Worm (Caenorhabditis elegans): ENCODE measurements around the gene srw-91.

srw-91 gene

ce11 chrV:1666904-1667303 lies 13.8 kb downstream of the srw-91 start, which contains the start of gene K04F1.8:
Gene K04F1.8, plus strand, starts transcription at chrV:1667204.
- TF ChIP-seq unc-62 (GFP tag; optimal IDR thresholded peaks at IDR 0.05) = no peak

DNA sequence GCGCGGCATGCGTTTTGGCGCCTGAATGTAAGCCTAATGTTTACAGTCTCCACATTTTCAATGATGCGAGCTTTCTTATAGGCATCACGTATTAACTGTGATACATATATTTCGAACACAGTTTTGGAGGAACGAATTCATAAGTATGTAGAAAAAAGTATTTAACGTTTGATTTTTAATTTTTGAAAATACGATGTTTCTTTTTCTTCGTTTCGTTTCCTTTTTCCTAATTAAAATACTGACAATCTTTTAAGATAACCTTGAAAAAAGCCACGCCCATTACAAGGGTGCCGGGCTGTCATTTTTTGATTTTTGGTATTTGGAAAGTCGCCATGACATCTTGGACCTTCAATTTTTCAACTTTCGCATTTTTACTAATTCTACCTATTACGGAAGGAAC lies 15.7 kb downstream of the srw-91 start, which contains the start of gene K04F1.9:
Gene K04F1.9, plus strand, starts transcription at position 301 of the 400 bp plus-strand sequence.
- no peak for TF ChIP-seq unc-62 (GFP tag; optimal IDR thresholded peaks at IDR 0.05)

- TF ChIP-seq unc-62 (GFP tag; optimal IDR thresholded peaks at IDR 0.05) = no peak
Measured at ce11 chrV:1662270-1662669, 18.4 kb downstream of the srw-91 start, which contains the start of gene irld-40. Gene irld-40, plus strand, starts transcription at chrV:1662570.

ce11 chrV:1654845-1655244 lies 25.8 kb downstream of the srw-91 start, which contains the start of gene irld-11:
Gene irld-11, plus strand, starts transcription at chrV:1655145.
- no peak for TF ChIP-seq unc-62 (GFP tag; optimal IDR thresholded peaks at IDR 0.05)

ce11 chrV:1651045-1651444 lies 29.6 kb downstream of the srw-91 start, which contains the start of gene irld-44:
Gene irld-44, plus strand, starts transcription at chrV:1651345.
- TF ChIP-seq unc-62 (GFP tag; optimal IDR thresholded peaks at IDR 0.05) = no peak

DNA sequence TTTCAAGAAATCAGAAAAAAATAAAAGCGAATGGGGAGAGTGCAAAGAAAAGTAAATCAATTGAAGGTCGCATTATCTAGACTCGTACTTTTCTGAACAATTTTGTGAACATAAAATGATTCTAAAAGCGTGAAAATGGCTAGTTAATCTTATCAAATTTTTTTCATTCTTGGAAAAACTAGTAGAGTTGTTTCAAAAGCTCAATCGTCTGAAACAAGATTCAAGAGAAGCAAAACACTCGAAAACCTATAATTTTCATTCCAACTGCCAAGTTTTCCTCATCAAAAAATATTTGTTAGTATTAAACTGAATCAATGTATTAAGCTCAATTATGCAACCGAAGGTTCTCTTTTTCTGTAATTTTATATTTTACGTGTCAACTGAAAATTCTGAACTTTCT lies 32.7 kb downstream of the srw-91 start, which contains the start of gene irld-45:
Gene irld-45, plus strand, starts transcription at position 301 of the 400 bp plus-strand sequence.
- TF ChIP-seq unc-62 (GFP tag; optimal IDR thresholded peaks at IDR 0.05) = no peak

DNA sequence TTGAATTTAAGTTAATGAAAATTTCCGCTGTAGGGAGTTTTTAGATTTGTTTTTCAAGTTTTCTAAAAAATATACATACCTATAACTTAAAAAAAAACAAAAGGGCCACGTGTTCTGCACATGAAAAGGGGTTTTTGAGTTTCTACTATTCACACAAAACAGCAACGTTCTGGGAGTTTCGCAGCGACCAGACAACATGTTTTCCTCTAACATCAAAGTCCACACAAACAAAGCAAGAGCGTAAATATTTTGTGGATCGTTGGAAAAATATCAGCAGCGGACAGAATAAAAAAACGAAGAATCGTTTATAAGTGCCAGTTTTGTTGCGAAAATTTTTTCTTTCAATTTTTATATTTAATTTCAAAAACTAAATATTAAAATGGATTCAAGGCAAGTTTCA lies 36.8 kb downstream of the srw-91 start, which contains the start of gene alh-2:
Gene alh-2, plus strand, starts transcription at position 284 of the 400 bp plus-strand sequence.
- TF ChIP-seq unc-62 (GFP tag; optimal IDR thresholded peaks at IDR 0.05) = no peak

- TF ChIP-seq unc-62 (GFP tag; optimal IDR thresholded peaks at IDR 0.05) = no peak
Measured at ce11 chrV:1642768-1643167, 37.9 kb downstream of the srw-91 start.

DNA sequence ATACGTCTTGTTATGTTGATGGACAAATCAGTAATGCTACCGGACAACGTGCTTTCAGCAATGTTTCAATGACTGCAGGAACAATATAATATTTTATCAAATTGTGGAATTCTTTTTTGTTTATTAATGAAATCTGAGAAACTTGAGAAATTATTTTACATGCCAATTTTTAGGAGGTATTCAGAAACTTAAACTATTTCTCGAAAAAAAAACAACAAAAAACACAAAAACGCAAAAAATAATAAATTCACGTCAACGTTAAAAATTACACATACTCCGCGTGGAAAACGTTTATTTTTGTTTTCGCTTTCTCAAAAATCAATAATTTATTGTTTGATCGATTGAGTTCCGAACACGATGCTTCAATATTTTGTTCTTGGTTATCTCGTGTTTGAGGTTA lies 38.5 kb downstream of the srw-91 start, which contains the start of gene Y46H3D.1:
Gene Y46H3D.1, plus strand, starts transcription at position 301 of the 400 bp plus-strand sequence.
- no peak for TF ChIP-seq unc-62 (GFP tag; optimal IDR thresholded peaks at IDR 0.05)

ce11 chrV:1640008-1640407 lies 40.7 kb downstream of the srw-91 start, which contains the start of gene str-221:
Gene str-221, plus strand, starts transcription at chrV:1640308.
- no peak for TF ChIP-seq unc-62 (GFP tag; optimal IDR thresholded peaks at IDR 0.05)

DNA sequence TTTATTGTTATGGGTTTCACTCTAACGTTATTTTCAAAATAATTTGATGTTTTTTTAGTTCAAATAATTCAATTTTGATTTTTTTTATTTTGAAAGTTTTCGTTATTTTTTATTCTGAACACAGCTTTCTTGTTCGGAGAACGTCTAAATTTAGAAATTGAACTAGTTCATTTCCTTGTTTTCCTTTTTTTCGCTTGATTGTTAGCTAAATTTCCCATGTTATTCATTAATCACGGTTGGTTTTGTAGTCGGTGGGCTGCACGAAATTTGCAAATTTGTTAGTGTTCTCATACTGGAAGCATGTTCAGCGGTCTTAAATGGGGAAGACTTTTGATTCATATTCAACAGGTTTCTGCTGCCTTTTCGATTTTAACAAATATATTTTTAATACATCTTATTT lies 44.8 kb downstream of the srw-91 start, which contains the start of gene str-222:
Gene str-222, plus strand, starts transcription at position 301 of the 400 bp plus-strand sequence.
- no peak for TF ChIP-seq unc-62 (GFP tag; optimal IDR thresholded peaks at IDR 0.05)

- TF ChIP-seq unc-62 (GFP tag; optimal IDR thresholded peaks at IDR 0.05) = no peak
Measured at ce11 chrV:1631717-1632116, 49.0 kb downstream of the srw-91 start, which contains the start of gene irld-17. Gene irld-17, plus strand, starts transcription at chrV:1632017.

DNA sequence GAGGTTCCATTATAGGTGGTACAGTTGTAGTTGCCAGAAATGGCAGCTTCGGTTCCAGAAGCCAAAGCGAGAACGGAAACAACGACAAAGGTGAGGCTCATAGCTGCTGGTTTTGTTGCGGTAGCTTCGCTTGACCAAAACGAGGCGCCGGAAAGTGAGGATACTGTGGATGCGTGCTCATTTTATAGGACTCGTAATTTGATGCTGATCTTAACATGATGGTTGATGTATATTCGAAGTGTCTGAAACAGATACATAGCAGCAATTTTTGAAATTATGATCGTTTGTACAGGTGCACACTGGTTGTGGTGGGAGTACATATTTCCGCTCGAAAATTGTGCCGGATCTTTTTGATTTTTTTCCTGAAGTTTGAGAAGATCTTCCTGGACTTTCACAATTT lies 49.5 kb downstream of the srw-91 start, which contains the start of gene Y46H3D.8:
Gene Y46H3D.8, minus strand, starts transcription at position 101 of the 400 bp plus-strand sequence.
- TF ChIP-seq unc-62 (GFP tag; optimal IDR thresholded peaks at IDR 0.05) = no peak

DNA sequence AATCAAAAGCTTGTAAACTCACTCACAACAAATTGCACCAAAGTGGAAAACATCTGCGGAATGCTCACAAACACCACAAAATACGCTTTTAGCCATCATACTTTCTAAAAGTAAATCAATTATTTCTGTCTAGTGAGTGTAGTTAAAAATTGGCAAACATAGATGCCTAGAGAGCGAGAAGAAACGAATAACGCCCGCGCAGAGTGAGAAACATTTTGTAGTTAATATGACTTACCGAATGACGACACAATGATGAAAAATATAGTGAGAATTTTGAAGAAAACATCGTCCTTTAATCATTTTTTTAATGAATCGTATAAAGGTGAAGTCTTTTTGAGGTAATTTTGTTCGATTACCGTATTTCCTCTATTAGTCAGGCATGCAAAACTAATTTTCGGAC lies 51.3 kb downstream of the srw-91 start, which contains the start of gene nhr-238:
Gene nhr-238, minus strand, starts transcription at position 104 of the 400 bp plus-strand sequence.
- no peak for TF ChIP-seq unc-62 (GFP tag; optimal IDR thresholded peaks at IDR 0.05)

Measured in whole organism, dauer.